Worm (Caenorhabditis elegans): ENCODE data around the gene pqn-25.

The pqn-25 gene

DNA sequence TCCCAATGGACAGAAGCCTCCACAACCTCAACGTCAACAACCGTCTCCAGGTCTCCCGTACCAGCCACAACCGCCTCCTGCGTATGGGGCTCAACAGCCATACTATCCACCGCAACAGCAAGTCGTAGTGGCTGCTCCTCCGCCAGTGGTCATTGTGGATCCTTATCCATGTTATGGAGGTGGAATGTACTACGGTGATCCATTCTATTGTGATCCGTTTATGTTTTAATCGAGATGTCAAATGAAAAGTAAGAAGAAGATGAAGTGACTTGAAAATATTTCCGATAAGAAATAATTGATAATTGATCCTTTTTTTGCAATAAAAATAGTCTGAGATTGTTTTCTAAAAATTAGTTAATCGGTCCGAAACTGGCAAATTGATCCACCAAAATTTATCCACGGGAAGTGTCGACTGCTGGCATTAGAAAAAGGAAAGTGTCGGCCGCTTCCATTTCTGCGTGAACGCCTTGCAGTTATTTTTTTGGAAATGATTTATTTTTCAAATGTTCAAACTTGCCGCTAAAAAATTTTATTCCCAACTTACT is 33.5 kb downstream of the pqn-25 start, which contains the start of the genes R02F2.6 and R02F2.5:
TSS of gene R02F2.6 (minus strand) at position 101 of the 545 bp plus-strand sequence.
TSS of gene R02F2.5 (plus strand) at position 495 of the 545 bp plus-strand sequence.
- no peak for TF ChIP-seq pha-4 (tag; optimal IDR thresholded peaks at IDR 0.05)

DNA sequence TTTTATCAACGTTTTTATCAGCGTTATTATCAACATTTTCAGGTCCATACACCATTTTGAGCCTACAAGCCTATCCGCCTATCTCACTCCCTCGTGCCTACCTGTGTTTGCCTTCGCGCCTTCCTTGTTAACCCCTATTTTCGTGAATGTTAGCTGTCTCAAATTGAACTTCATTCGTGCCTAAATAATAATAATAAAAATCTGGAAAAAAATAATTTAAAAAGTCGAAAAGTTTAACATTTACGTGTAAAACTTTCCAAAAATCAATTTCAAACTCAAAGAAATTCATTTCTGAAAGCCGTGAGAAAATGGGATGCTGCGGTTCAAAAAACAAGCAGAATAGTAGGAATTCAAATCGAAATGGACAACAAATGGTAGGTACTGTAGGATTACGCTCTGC is 34.4 kb downstream of the pqn-25 start, which contains the start of gene R02F2.10:
TSS of gene R02F2.10 (plus strand) at position 301 of the 400 bp plus-strand sequence.
- TF ChIP-seq mls-2 (tag; optimal IDR thresholded peaks at IDR 0.05) (no peak), lin-32 (GFP tag; optimal IDR thresholded peaks at IDR 0.05) (no peak), nhr-237 (tag; optimal IDR thresholded peaks at IDR 0.05) (no peak), nhr-76 (tag; optimal IDR thresholded peaks at IDR 0.05) (no peak), nhr-28 (tag; optimal IDR thresholded peaks at IDR 0.05) (no peak), nhr-12 (tag; optimal IDR thresholded peaks at IDR 0.05) (no peak), sptf-1 (tag; optimal IDR thresholded peaks at IDR 0.05) (no peak), cnd-1 (tag; optimal IDR thresholded peaks at IDR 0.05) (no peak), hlh-1 (tag; optimal IDR thresholded peaks at IDR 0.05) (no peak), ces-1 (GFP tag; optimal IDR thresholded peaks at IDR 0.05) (no peak), ham-2 (GFP tag; optimal IDR thresholded peaks at IDR 0.05) (no peak), unc-39 (tag; optimal IDR thresholded peaks at IDR 0.05) (no peak), sem-2 (GFP tag; optimal IDR thresholded peaks at IDR 0.05) (no peak), snpc-4 (tag; optimal IDR thresholded peaks at IDR 0.05) (no peak), ceh-83 (GFP tag; optimal IDR thresholded peaks at IDR 0.05) (no peak), ztf-11 (tag; optimal IDR thresholded peaks at IDR 0.05) (no peak), nhr-2 (tag; optimal IDR thresholded peaks at IDR 0.05) (no peak), lsy-2 (tag; optimal IDR thresholded peaks at IDR 0.05) (no peak), elt-1 (tag; optimal IDR thresholded peaks at IDR 0.05; ENCODE audit: borderline replicate concordance, insufficient read depth) (no peak), mab-5 (tag; optimal IDR thresholded peaks at IDR 0.05) (no peak)

DNA sequence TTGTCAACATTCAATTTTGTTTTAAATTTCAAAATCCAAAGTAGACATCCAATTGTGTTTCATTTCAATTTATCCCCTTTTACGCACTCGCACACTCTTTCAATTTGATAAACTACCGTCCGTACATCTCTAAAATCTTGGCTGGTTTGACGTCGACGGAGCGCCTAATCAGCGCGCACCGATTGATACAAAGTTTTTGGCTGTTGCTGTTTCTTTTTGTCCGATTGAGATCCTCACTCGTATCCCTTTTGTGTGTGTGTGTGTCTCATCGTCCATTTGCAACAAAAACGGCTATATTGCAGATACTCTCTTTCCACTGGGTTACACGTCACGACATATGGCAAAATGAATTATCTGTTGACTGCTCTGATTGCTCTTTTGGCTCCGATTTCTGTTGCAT is 38.2 kb downstream of the pqn-25 start, which contains the start of gene lon-1:
TSS of gene lon-1 (plus strand) at position 301 of the 400 bp plus-strand sequence.
- TF ChIP-seq snpc-4 (tag; optimal IDR thresholded peaks at IDR 0.05) (no peak), zip-8 (tag; optimal IDR thresholded peaks at IDR 0.05) (no peak), ham-2 (GFP tag; optimal IDR thresholded peaks at IDR 0.05) (no peak), mab-5 (tag; optimal IDR thresholded peaks at IDR 0.05) (no peak), nhr-12 (tag; optimal IDR thresholded peaks at IDR 0.05) (no peak), unc-120 (tag; optimal IDR thresholded peaks at IDR 0.05; ENCODE audit: poor library complexity, severe bottlenecking) (no peak), nhr-28 (tag; optimal IDR thresholded peaks at IDR 0.05) (no peak), lin-13 (tag; optimal IDR thresholded peaks at IDR 0.05) (no peak), drap-1 (GFP tag; optimal IDR thresholded peaks at IDR 0.05) (no peak), lin-32 (GFP tag; optimal IDR thresholded peaks at IDR 0.05) (no peak), elt-1 (tag; optimal IDR thresholded peaks at IDR 0.05; ENCODE audit: borderline replicate concordance, insufficient read depth) (no peak), ceh-39 (tag; optimal IDR thresholded peaks at IDR 0.05) (no peak), pha-4 (tag; optimal IDR thresholded peaks at IDR 0.05) (no peak)

DNA sequence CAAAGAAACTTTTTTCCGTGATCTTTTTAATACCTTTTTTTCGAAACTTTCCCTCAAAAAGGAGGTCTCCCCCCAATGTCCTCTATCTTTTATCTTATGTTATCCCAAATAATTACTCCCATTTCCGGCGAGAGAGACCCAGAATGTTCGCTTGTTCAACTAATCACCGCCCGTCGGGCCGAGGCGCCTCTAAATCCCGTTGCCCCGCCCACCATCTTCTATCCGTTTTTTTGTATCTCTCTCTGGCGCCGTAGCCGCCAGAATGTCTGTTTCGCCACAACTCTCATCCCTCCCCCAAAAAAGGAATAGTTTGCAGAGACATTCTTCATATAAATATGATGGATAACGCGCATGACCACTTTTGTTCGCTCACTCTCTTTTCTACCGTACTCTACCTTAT is 39.7 kb downstream of the pqn-25 start:
- TF ChIP-seq drap-1 (GFP tag; optimal IDR thresholded peaks at IDR 0.05) (no peak), bed-3 (GFP tag; optimal IDR thresholded peaks at IDR 0.05) (no peak), nhr-76 (tag; optimal IDR thresholded peaks at IDR 0.05) (no peak)

DNA sequence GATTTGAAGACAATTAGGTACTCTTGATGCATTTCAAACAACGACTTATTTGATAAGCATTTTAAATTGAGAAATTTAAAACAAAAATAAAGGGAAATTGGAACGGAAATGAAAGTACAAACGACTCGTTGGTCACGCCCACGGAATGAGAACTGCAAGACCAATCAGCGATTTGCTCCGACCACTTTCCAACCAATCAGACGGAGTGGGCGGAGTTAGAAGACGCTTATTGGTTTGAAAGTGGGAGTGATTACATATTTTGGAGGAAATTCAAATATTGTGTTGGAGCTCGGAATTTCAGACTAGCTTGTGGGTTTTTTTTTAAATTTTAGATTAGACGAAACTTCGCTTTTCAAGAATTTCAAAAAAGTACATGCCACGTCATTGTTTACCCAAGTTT is 43.3 kb downstream of the pqn-25 start:
- TF ChIP-seq M03D4.4 (tag; optimal IDR thresholded peaks at IDR 0.05) (no peak), mep-1 (tag; optimal IDR thresholded peaks at IDR 0.05) (no peak), elt-3 (tag; optimal IDR thresholded peaks at IDR 0.05) (no peak), ceh-39 (tag; optimal IDR thresholded peaks at IDR 0.05) (no peak), ham-2 (GFP tag; optimal IDR thresholded peaks at IDR 0.05) (no peak), lin-32 (GFP tag; optimal IDR thresholded peaks at IDR 0.05) (no peak), unc-62 (GFP tag; optimal IDR thresholded peaks at IDR 0.05) (no peak), mab-5 (tag; optimal IDR thresholded peaks at IDR 0.05) (no peak), snpc-4 (tag; optimal IDR thresholded peaks at IDR 0.05) (no peak), blmp-1 (tag; optimal IDR thresholded peaks at IDR 0.05) (no peak), nhr-76 (tag; optimal IDR thresholded peaks at IDR 0.05) (no peak), nhr-12 (tag; optimal IDR thresholded peaks at IDR 0.05) (no peak), ceh-83 (GFP tag; optimal IDR thresholded peaks at IDR 0.05) (no peak), sptf-1 (tag; optimal IDR thresholded peaks at IDR 0.05) (no peak), tbx-8 (GFP tag; optimal IDR thresholded peaks at IDR 0.05) (no peak), mls-2 (tag; optimal IDR thresholded peaks at IDR 0.05) (no peak), sem-2 (GFP tag; optimal IDR thresholded peaks at IDR 0.05) (no peak), zip-8 (tag; optimal IDR thresholded peaks at IDR 0.05) (no peak), nhr-28 (tag; optimal IDR thresholded peaks at IDR 0.05) (no peak), unc-120 (tag; optimal IDR thresholded peaks at IDR 0.05; ENCODE audit: poor library complexity, severe bottlenecking) (no peak)

Measured in whole organism, mixed stage, embryonic.